Worm (Caenorhabditis elegans) whole organism, midembryonic: ENCODE data around the gene F57G9.3.

Source experiments
- T22C8.4 ChIP-seq: fragments of 200-800 bp; sonication (Bioruptor generic); IDR thresholded peaks from 2 replicates; pipeline ENCODE4 v1.3.6; 2022; ENCODE audit warnings: missing genetic modification characterization, missing compliant biosample characterization
- cog-1 ChIP-seq: sonication (generic microtip); optimal IDR thresholded peaks from 2 replicates; lab custom pipeline; 2016; ENCODE audit warnings: missing genetic modification characterization, missing compliant biosample characterization
- flt-1 ChIP-seq: fragments of 200-800 bp; sonication (Bioruptor generic); IDR thresholded peaks from 2 replicates; pipeline ENCODE4 v1.3.6; 2022; ENCODE audit warnings: missing genetic modification characterization, missing compliant biosample characterization
- klf-2 ChIP-seq: fragments of 200-800 bp; sonication (Bioruptor generic); conservative IDR thresholded peaks from 2 replicates; pipeline ENCODE4 v1.3.6; 2022; ENCODE audit warnings: missing genetic modification reagents, missing genetic modification characterization, missing compliant biosample characterization
- med-1 ChIP-seq: sonication (generic microtip); optimal IDR thresholded peaks from 2 replicates; lab custom pipeline; 2017; ENCODE audit warnings: missing genetic modification characterization, mild to moderate bottlenecking, missing compliant biosample characterization, antibody characterized with exemption, missing genetic modification reagents; ENCODE audit not compliant: insufficient read depth
- ref-1 ChIP-seq: fragments of 200-800 bp; sonication (Bioruptor generic); conservative IDR thresholded peaks from 2 replicates; pipeline ENCODE4 v1.3.6; 2022; ENCODE audit warnings: missing genetic modification reagents, missing genetic modification characterization, missing compliant biosample characterization
- tab-1 ChIP-seq: fragments of 200-800 bp; sonication (Bioruptor generic); IDR thresholded peaks from 2 replicates; pipeline ENCODE4 v1.3.6; 2022; ENCODE audit warnings: missing genetic modification characterization, missing compliant biosample characterization
- ztf-23 ChIP-seq: fragments of 200-800 bp; sonication (Bioruptor generic); IDR thresholded peaks from 2 replicates; pipeline ENCODE4 v1.3.6; 2022; ENCODE audit warnings: missing genetic modification reagents, missing genetic modification characterization, missing compliant biosample characterization
- ztf-29 ChIP-seq: fragments of 200-800 bp; sonication (Bioruptor generic); IDR thresholded peaks from 2 replicates; pipeline ENCODE4 v1.3.6; 2022; ENCODE audit warnings: missing genetic modification reagents, missing genetic modification characterization, missing compliant biosample characterization

Gene F57G9.3

DNA sequence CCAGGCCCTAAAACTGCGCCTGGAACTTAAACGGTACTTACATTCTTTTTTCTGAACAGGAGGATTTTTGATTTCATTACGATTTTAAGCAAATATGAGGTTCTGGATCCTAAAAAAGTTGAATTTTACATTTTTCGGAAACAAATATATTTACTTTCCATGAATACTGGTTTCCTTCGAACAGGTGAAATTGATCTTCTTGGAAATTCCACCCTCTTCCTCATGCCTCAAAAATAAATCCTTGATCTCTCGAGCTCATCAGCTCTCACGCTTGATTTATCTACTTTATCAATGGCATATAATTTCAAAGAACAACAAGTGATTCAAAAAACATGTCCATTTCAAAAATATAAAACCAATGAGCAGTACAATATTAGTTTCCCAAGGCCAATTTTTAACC, 22.5 kb downstream of the F57G9.3 start:
- TF ChIP-seq tab-1: no peak
- no peak for TF ChIP-seq T22C8.4 (GFP tag; lab: Robert Waterston, UW)
- no peak for TF ChIP-seq flt-1 (GFP tag; lab: Robert Waterston, UW)
- TF ChIP-seq ztf-29 (GFP tag; lab: Robert Waterston, UW): no peak
- TF ChIP-seq cog-1 (tag; lab: Kevin White, UChicago): no peak
- no peak for TF ChIP-seq med-1 (GFP tag; lab: Kevin White, UChicago)
- no peak for TF ChIP-seq ref-1
- TF ChIP-seq ztf-23: no peak
- no peak for TF ChIP-seq klf-2 (GFP tag; lab: Robert Waterston, UW)

DNA sequence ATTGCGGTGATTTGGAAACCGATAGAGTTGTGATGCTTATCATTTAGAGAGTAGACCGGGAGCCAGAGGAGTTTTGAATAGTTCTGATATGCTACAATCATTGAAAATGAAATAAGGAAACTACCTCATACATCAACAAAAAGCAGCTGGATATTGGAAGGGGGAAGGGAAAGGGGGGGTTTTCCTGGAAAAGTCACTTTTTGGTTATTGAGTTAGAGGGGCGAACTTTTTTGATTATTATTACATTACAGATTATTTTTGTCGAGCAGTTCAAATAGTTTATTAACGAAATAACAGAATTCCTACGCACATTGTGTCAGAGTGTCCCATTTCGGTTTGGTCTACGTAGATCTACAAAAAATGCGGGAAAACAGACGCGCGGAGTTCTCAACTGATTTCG, 23.2 kb downstream of the F57G9.3 start, which contains the start of gene sre-42:
Gene sre-42, minus strand, starts transcription at position 101 of the 400 bp plus-strand sequence.
- TF ChIP-seq T22C8.4 (GFP tag; lab: Robert Waterston, UW): no peak
- TF ChIP-seq cog-1 (tag; lab: Kevin White, UChicago): no peak
- TF ChIP-seq ztf-23: no peak
- TF ChIP-seq ref-1: no peak
- TF ChIP-seq klf-2 (GFP tag; lab: Robert Waterston, UW): no peak
- no peak for TF ChIP-seq med-1 (GFP tag; lab: Kevin White, UChicago)
- TF ChIP-seq ztf-29 (GFP tag; lab: Robert Waterston, UW): no peak
- TF ChIP-seq flt-1 (GFP tag; lab: Robert Waterston, UW): no peak
- TF ChIP-seq tab-1: no peak

DNA sequence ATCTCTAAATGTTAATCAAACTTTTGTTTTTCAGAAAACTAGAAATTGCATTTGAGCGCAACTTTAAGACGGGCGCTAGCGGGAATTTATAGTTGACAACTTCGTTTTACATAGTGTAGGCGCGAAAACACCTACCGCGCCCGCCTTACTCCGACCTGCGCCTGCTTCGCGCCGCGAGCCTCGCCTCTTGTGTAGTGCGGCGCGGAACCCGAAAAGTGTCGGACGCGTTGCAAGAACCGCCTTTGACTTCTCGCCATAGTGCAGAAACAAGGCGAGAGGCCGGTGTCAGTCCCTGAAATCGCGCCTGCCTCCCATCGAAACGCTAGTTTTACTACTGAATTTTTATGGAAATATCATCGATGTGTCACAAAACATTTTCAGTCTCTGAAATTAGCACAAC, 24.2 kb downstream of the F57G9.3 start:
- TF ChIP-seq ztf-29 (GFP tag; lab: Robert Waterston, UW) (no peak), cog-1 (tag; lab: Kevin White, UChicago) (no peak), med-1 (GFP tag; lab: Kevin White, UChicago) (no peak), ref-1 (no peak), tab-1 (no peak)

DNA sequence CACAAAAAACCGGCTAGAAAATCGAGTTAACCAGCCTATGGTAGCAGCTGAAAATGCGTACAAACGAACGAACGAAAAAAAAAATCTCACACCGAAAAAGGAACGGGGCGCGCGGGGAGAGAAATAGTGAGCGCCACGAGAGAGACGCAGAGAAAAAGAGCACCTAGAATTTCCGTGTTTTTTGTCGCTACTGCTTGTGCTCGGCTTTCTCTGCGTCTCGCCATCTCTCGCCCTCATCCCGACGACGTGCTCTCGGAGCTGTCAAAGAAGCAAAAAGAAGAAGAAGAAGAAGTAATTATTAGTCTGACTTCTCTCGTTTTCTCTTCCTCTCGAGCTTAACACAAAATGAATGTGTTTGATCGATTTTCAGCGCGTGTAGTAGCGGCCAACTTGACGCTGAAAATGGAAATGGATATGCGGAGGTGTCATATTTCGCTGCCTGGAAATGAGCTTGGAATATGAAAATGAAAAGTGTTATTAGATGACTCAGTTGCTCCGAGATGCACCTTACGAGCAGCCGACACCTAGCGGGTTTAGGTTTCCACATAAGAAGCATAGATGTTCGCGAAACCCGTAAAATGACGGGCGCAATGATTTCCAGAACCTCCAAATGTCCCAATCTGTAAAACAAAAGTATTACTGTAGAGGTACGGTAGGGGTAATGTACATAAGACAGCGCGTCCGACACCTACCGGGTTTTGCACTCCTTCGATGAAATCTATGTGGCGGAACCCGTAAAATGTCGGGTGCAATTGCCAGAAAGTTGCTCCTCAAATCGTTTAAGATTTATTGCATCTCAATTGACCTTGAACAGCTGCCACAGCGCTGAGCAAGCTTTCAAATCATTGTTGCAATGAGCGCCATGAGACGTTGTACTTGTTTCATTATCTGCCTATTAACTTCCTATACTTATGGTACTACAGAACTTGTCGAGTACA, 27.1 kb downstream of the F57G9.3 start, which contains the start of gene btb-14:
Gene btb-14, plus strand, starts transcription at position 839 of the 938 bp plus-strand sequence.
- TF ChIP-seq ztf-23 (no peak), tab-1 (no peak), T22C8.4 (GFP tag; lab: Robert Waterston, UW) (no peak), flt-1 (GFP tag; lab: Robert Waterston, UW) (no peak), ztf-29 (GFP tag; lab: Robert Waterston, UW) (no peak), cog-1 (tag; lab: Kevin White, UChicago) (no peak), ref-1 (no peak), med-1 (GFP tag; lab: Kevin White, UChicago) (no peak), klf-2 (GFP tag; lab: Robert Waterston, UW) (no peak)

DNA sequence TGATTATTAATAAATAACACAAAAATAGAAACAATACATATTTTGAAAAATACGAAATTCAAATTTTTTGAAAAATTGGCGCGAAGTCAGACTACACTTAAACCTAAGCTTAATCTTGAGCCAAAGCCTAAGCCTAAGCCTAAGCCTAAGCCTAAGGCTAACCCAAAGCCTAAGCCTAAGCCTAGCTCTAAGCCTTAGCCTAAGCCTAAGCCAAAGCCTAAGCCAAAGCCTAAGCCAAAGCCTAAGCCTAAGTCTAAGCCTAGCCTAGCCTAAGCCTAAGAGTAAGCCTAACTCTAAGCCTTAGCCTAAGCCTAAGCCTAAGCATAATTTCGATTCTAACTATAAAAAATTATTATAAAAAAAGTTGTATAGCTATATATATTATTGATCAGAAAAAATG, 29.1 kb downstream of the F57G9.3 start:
- no peak for TF ChIP-seq cog-1 (tag; lab: Kevin White, UChicago)
- TF ChIP-seq klf-2 (GFP tag; lab: Robert Waterston, UW): no peak
- no peak for TF ChIP-seq tab-1
- no peak for TF ChIP-seq ztf-29 (GFP tag; lab: Robert Waterston, UW)
- TF ChIP-seq T22C8.4 (GFP tag; lab: Robert Waterston, UW): no peak
- no peak for TF ChIP-seq med-1 (GFP tag; lab: Kevin White, UChicago)
- no peak for TF ChIP-seq ztf-23
- TF ChIP-seq flt-1 (GFP tag; lab: Robert Waterston, UW): no peak
- TF ChIP-seq ref-1: no peak

DNA sequence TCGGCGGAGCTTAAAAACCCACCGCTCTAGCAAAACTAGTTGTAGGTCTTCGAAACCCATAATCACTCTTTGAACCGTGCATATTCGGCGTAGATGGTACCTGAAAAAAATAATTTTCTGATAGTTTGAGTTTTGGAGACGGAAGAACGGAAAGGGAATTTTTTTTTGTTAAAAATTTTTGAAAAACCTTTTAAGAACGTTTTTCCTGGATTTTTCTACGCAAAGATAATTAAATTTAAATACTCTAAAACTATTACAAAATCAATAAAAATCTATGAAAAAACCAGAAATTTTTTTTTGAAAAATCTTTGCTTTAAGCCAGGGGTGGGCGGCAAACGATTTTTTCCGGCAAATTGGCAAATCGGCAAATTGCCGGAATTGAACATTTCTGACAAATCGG, 30.6 kb downstream of the F57G9.3 start, which contains the start of gene marc-5:
Gene marc-5, minus strand, starts transcription at position 101 of the 400 bp plus-strand sequence.
- TF ChIP-seq ref-1 (no peak), flt-1 (GFP tag; lab: Robert Waterston, UW) (no peak), ztf-29 (GFP tag; lab: Robert Waterston, UW) (no peak), T22C8.4 (GFP tag; lab: Robert Waterston, UW) (no peak)

DNA sequence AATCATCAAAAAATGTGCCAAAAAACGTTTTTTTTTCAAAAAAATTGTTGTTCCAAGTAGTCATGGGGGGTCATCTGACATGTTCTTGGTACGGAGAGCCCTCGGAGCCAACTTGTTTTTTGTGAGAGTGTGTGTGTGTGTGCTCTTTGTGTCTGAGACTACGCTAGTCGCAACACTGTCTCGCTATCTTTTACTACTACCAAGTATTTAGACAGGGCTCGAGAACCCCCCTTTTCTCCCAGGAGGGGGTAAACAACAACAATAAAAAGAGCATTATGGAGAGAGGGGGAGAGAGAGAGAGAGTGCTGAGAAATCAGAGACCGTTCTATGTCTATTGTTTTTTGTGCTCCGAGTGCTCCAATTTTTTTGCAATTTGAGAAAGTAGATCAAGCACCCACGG, 31.2 kb downstream of the F57G9.3 start:
- no peak for TF ChIP-seq ztf-23
- TF ChIP-seq klf-2 (GFP tag; lab: Robert Waterston, UW): no peak
- no peak for TF ChIP-seq flt-1 (GFP tag; lab: Robert Waterston, UW)
- no peak for TF ChIP-seq med-1 (GFP tag; lab: Kevin White, UChicago)
- no peak for TF ChIP-seq tab-1
- TF ChIP-seq ref-1: no peak

DNA sequence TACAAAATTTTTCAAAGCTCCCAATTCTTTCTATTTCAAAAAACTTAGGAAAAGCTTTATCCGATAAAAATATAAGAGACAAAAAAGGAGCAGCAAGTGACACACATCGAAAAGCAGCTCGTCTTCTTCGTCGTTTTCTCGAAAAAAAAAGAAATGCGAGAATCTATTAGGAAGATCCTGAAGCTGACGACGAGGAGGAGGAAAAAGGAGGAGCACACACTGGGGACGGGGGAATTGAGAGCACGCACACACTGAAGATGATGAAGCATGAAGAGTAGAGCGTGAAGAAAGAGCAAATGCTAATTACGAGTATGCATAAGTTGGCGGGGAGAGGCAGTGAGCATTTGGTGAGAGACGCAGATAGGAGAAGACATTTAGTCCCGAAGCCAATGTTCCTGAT, 36.1 kb downstream of the F57G9.3 start:
- TF ChIP-seq tab-1 (no peak), ref-1 (no peak), klf-2 (GFP tag; lab: Robert Waterston, UW) (no peak), med-1 (GFP tag; lab: Kevin White, UChicago) (no peak), T22C8.4 (GFP tag; lab: Robert Waterston, UW) (no peak), ztf-23 (no peak), cog-1 (tag; lab: Kevin White, UChicago) (no peak), flt-1 (GFP tag; lab: Robert Waterston, UW) (no peak), ztf-29 (GFP tag; lab: Robert Waterston, UW) (no peak)

DNA sequence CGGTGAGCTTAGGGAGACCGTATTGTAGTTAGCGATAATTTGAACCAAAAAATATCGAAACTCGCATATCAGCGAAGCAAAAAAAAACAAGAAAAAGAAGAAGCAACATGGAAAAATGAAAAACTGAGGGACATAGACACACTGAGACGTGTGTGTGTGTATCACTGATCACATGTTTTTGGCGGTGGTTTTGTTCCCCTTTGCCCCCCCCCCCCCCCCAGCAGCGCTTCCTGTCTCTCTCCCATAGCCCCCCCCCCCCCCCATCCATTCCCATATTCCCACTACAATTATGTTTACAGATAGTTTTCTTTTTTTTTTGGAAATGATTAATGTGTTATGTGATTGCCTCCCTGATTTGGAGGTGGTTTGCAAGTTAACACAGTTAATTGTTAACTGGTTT, 40.8 kb downstream of the F57G9.3 start:
- no peak for TF ChIP-seq T22C8.4 (GFP tag; lab: Robert Waterston, UW)
- TF ChIP-seq tab-1: no peak

DNA sequence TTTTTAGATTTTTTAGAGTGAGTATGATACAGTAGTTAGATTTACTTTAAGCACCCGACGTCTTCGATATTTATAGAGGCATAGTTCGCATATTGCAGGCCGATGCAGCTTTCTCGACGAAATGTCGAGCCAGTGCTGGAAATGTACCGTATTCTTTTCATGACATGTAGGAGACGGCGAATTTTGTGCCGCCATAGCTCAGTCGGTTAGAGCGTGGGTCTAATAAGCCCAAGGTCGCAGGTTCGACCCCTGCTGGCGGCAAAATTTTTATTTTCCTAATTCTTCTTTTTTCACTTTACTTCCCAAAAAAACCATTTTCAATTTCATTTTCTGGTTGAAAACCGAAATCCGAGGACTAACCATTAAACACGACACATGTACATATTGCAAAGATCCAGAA, 47.7 kb downstream of the F57G9.3 start:
- TF ChIP-seq cog-1 (tag; lab: Kevin White, UChicago) (no peak), flt-1 (GFP tag; lab: Robert Waterston, UW) (peak; percentile 73), ztf-29 (GFP tag; lab: Robert Waterston, UW) (0 out of 2 replicates have a peak, but pooled peaks have one; percentile 49), ref-1 (0 out of 2 replicates have a peak, but pooled peaks have one; percentile 29), T22C8.4 (GFP tag; lab: Robert Waterston, UW) (no peak)
